Fruit fly (Drosophila melanogaster) whole organism, wandering third instar larva: Measurements from ENCODE around the gene CG15818.
A peak's percentile ranks its signal among the peaks of the same experiment; 100 is the strongest.

Experiments
- Abd-B ChIP-seq: fragments of >200 bp; optimal IDR thresholded peaks from 2 replicates; lab custom pipeline; 2017; ENCODE audit warnings: missing biosample characterization, missing genetic modification characterization
- CG32264 ChIP-seq: fragments of 200-800 bp; sonication (Bioruptor generic); optimal IDR thresholded peaks from 2 replicates; lab custom pipeline; 2016; ENCODE audit warnings: missing biosample characterization, missing genetic modification characterization
- CG9705 ChIP-seq: fragments of 200-800 bp; sonication (Bioruptor generic); optimal IDR thresholded peaks from 2 replicates; lab custom pipeline; 2018; ENCODE audit warnings: missing biosample characterization, mild to moderate bottlenecking, missing genetic modification characterization
- CrebA ChIP-seq: fragments of 200-800 bp; sonication (Bioruptor generic); optimal IDR thresholded peaks from 2 replicates; lab custom pipeline; 2016; ENCODE audit warnings: missing biosample characterization, mild to moderate bottlenecking, missing genetic modification characterization, borderline replicate concordance
- Dfd ChIP-seq: fragments of >200 bp; optimal IDR thresholded peaks from 2 replicates; lab custom pipeline; 2017; ENCODE audit warnings: missing biosample characterization, missing genetic modification characterization
- Dif ChIP-seq: fragments of 200-275, 200-300 bp; sonication (Bioruptor generic); optimal IDR thresholded peaks from 2 replicates; lab custom pipeline; 2018; ENCODE audit warnings: missing biosample characterization, missing genetic modification characterization; ENCODE audit not compliant: partially characterized antibody
- GATAd ChIP-seq: sonication (Bioruptor generic); optimal IDR thresholded peaks from 2 replicates; lab custom pipeline; 2016; ENCODE audit warnings: missing biosample characterization, missing genetic modification characterization
- HLH106 ChIP-seq: fragments of 200-800 bp; optimal IDR thresholded peaks from 3 replicates; lab custom pipeline; 2019; ENCODE audit warnings: missing biosample characterization, mild to moderate bottlenecking, missing genetic modification characterization, moderate library complexity
- Hnf4 ChIP-seq: fragments of 200-800 bp; sonication (Bioruptor generic); optimal IDR thresholded peaks from 2 replicates; lab custom pipeline; 2016; ENCODE audit warnings: missing biosample characterization, mild to moderate bottlenecking, missing genetic modification characterization
- Hr78 ChIP-seq: fragments of >200 bp; optimal IDR thresholded peaks from 2 replicates; lab custom pipeline; 2017; ENCODE audit warnings: missing biosample characterization, missing genetic modification characterization
- Hr83 ChIP-seq: fragments of 200-300 bp; sonication (Bioruptor generic); optimal IDR thresholded peaks from 2 replicates; lab custom pipeline; 2016; ENCODE audit warnings: missing biosample characterization, mild to moderate bottlenecking, missing genetic modification characterization, moderate library complexity; ENCODE audit not compliant: poor library complexity, severe bottlenecking
- Jra ChIP-seq: sonication (Bioruptor generic); optimal IDR thresholded peaks from 2 replicates; lab custom pipeline; 2016; ENCODE audit warnings: missing biosample characterization, missing genetic modification characterization
- Mio ChIP-seq: sonication (Bioruptor generic); optimal IDR thresholded peaks from 2 replicates; lab custom pipeline; 2016; ENCODE audit warnings: missing biosample characterization, missing genetic modification characterization
- Myc ChIP-seq: fragments of >200 bp; optimal IDR thresholded peaks from 2 replicates; lab custom pipeline; 2017
- N ChIP-seq: fragments of >200 bp; optimal IDR thresholded peaks from 2 replicates; lab custom pipeline; 2018; ENCODE audit warnings: missing biosample characterization, missing external identifiers, missing genetic modification characterization
- OdsH ChIP-seq: fragments of 200-800 bp; sonication (Bioruptor generic); optimal IDR thresholded peaks from 2 replicates; lab custom pipeline; 2016; ENCODE audit warnings: missing biosample characterization, mild to moderate bottlenecking, missing genetic modification characterization
- Rel ChIP-seq, 2 experiments: fragments of 200-800 bp; sonication (Bioruptor generic) in 1 of 2; optimal IDR thresholded peaks; 2 replicates in 1 of 2; 3 replicates in 1 of 2; lab custom pipeline; 2016 to 2019; ENCODE audit warnings: mild to moderate bottlenecking in 2 of 2, missing biosample characterization in 2 of 2, missing genetic modification characterization in 2 of 2, moderate library complexity in 1 of 2
- Sp1 ChIP-seq: fragments of 200-800 bp; sonication (Bioruptor generic); optimal IDR thresholded peaks from 3 replicates; lab custom pipeline; 2019; ENCODE audit warnings: missing biosample characterization, mild to moderate bottlenecking, missing genetic modification characterization, moderate library complexity
- Vsx2 ChIP-seq: fragments of 200-300, 225-300 bp; sonication (Bioruptor generic); optimal IDR thresholded peaks from 2 replicates; lab custom pipeline; 2018; ENCODE audit warnings: missing biosample characterization, missing genetic modification characterization; ENCODE audit not compliant: partially characterized antibody
- br ChIP-seq: fragments of 200-800 bp; sonication (Bioruptor generic); optimal IDR thresholded peaks from 2 replicates; lab custom pipeline; 2016; ENCODE audit warnings: missing biosample characterization, missing genetic modification characterization
- brk ChIP-seq: fragments of 200-800 bp; sonication (Bioruptor generic); optimal IDR thresholded peaks from 2 replicates; lab custom pipeline; 2016; ENCODE audit warnings: missing biosample characterization, mild to moderate bottlenecking, missing genetic modification characterization
- dl ChIP-seq, 2 experiments: fragments of 175-275, 200-275 bp in 1 of 2; fragments of 200-275 bp in 1 of 2; sonication (Bioruptor generic); optimal IDR thresholded peaks; lab custom pipeline; 2018; ENCODE audit warnings: mild to moderate bottlenecking in 2 of 2, missing biosample characterization in 2 of 2, missing genetic modification characterization in 2 of 2, moderate library complexity in 2 of 2; ENCODE audit not compliant: partially characterized antibody in 2 of 2, insufficient read depth in 1 of 2
- dmrt93B ChIP-seq: fragments of 200-800 bp; sonication (Bioruptor generic); optimal IDR thresholded peaks from 2 replicates; lab custom pipeline; 2018; ENCODE audit warnings: missing biosample characterization, mild to moderate bottlenecking, missing genetic modification characterization
- dsf ChIP-seq: sonication (Bioruptor generic); optimal IDR thresholded peaks from 2 replicates; lab custom pipeline; 2016; ENCODE audit warnings: missing biosample characterization, missing genetic modification characterization, borderline replicate concordance
- ey ChIP-seq: fragments of 200-800 bp; sonication (Bioruptor generic); optimal IDR thresholded peaks from 2 replicates; lab custom pipeline; 2016; ENCODE audit warnings: missing biosample characterization, missing genetic modification characterization
- foxo ChIP-seq, 2 experiments: fragments of 200-800 bp; sonication (Bioruptor generic); optimal IDR thresholded peaks; 2 replicates in 1 of 2; 3 replicates in 1 of 2; lab custom pipeline; 2016 to 2017; ENCODE audit warnings: missing biosample characterization in 2 of 2, missing genetic modification characterization in 2 of 2
- fru ChIP-seq: fragments of 200-800 bp; sonication (Bioruptor generic); optimal IDR thresholded peaks from 3 replicates; lab custom pipeline; 2016; ENCODE audit warnings: missing biosample characterization, mild to moderate bottlenecking, missing genetic modification characterization
- h ChIP-seq: fragments of 200-800 bp; sonication (Bioruptor generic); optimal IDR thresholded peaks from 3 replicates; lab custom pipeline; 2016; ENCODE audit warnings: missing biosample characterization, mild to moderate bottlenecking, missing genetic modification characterization
- jim ChIP-seq: fragments of 175-275, 200-325 bp; sonication (Bioruptor generic); optimal IDR thresholded peaks from 2 replicates; lab custom pipeline; 2016; ENCODE audit warnings: missing biosample characterization, mild to moderate bottlenecking, missing genetic modification characterization
- lola ChIP-seq: fragments of >200 bp; optimal IDR thresholded peaks from 2 replicates; lab custom pipeline; 2017; ENCODE audit warnings: missing biosample characterization, missing genetic modification characterization
- pan ChIP-seq: fragments of >200 bp; optimal IDR thresholded peaks from 2 replicates; lab custom pipeline; 2017
- psq ChIP-seq: fragments of 200-800 bp; sonication (Bioruptor generic); optimal IDR thresholded peaks from 3 replicates; lab custom pipeline; 2017; ENCODE audit warnings: missing biosample characterization, mild to moderate bottlenecking, missing genetic modification characterization, moderate library complexity
- rgr ChIP-seq: fragments of 200-800 bp; sonication (Bioruptor generic); optimal IDR thresholded peaks from 3 replicates; lab custom pipeline; 2016; ENCODE audit warnings: missing biosample characterization, mild to moderate bottlenecking, missing genetic modification characterization
- sage ChIP-seq: fragments of 200-800 bp; sonication (Bioruptor generic); optimal IDR thresholded peaks from 2 replicates; lab custom pipeline; 2016; ENCODE audit warnings: missing biosample characterization, mild to moderate bottlenecking, missing genetic modification characterization
- sv ChIP-seq: fragments of 200-800 bp; sonication (Bioruptor generic); optimal IDR thresholded peaks from 3 replicates; lab custom pipeline; 2016; ENCODE audit warnings: missing biosample characterization, missing genetic modification characterization
- tai ChIP-seq: sonication (Bioruptor generic); optimal IDR thresholded peaks from 2 replicates; lab custom pipeline; 2016; ENCODE audit warnings: missing biosample characterization, missing genetic modification characterization
- usp ChIP-seq: fragments of >200 bp; optimal IDR thresholded peaks from 2 replicates; lab custom pipeline; 2017; ENCODE audit warnings: missing biosample characterization, missing genetic modification characterization
- woc ChIP-seq: sonication (Bioruptor generic); optimal IDR thresholded peaks from 2 replicates; lab custom pipeline; 2016; ENCODE audit warnings: missing biosample characterization, mild to moderate bottlenecking, missing genetic modification characterization

Gene CG15818

dm6 chr2L:7424282-7424905, 13.7 kb downstream of the CG15818 start:
- TF ChIP-seq N (GFP tag; lab: Kevin White, UChicago) (peak; percentile 60), Hr78 (no peak), h (GFP tag; lab: Kevin White, UChicago) (peak; percentile 49), Hr83 (peak; percentile 29), Rel (GFP tag; optimal IDR thresholded peaks at IDR 0.05; lab: Kevin White, UChicago) (no peak), Rel (tag; optimal IDR thresholded peaks at IDR 0.05; lab: Kevin White, UChicago) (peak; percentile 75), ey (peak; percentile 31), pan (lab: Kevin White, UChicago) (no peak), dmrt93B (no peak), Myc (lab: Kevin White, UChicago) (peak; percentile 23), fru (GFP tag; lab: Kevin White, UChicago) (peak; percentile 5), dl (GFP tag; optimal IDR thresholded peaks at IDR 0.05; lab: Kevin White, UChicago; ENCODE audit: insufficient read depth in 1 of 2, partially characterized antibody in 2 of 2) (no peak), rgr (peak; percentile 25), foxo (GFP tag; optimal IDR thresholded peaks at IDR 0.05; lab: Kevin White, UChicago) (peak; percentile 21 to 64), CG32264 (GFP tag; lab: Kevin White, UChicago) (peak; percentile 8), tai (GFP tag; lab: Kevin White, UChicago) (peak; percentile 51), Hnf4 (GFP tag; lab: Kevin White, UChicago) (peak; percentile 46), sage (GFP tag; lab: Kevin White, UChicago) (peak; percentile 58), Jra (no peak), HLH106 (tag; lab: Kevin White, UChicago) (peak; percentile 4)
- TF ChIP-seq, all 38 proteins: peak for 14

dm6 chr2L:7424907-7425689, 14.4 kb downstream of the CG15818 start:
- TF ChIP-seq Vsx2 (GFP tag; lab: Kevin White, UChicago) = no peak
- peak; percentile 72 for TF ChIP-seq CrebA
- TF ChIP-seq foxo (GFP tag; optimal IDR thresholded peaks at IDR 0.05; lab: Kevin White, UChicago) = peak; percentile 53 to 92
- TF ChIP-seq fru (GFP tag; lab: Kevin White, UChicago) = peak; percentile 88
- TF ChIP-seq Hr78 = no peak
- peak; percentile 95 for TF ChIP-seq psq (GFP tag; lab: Kevin White, UChicago)
- TF ChIP-seq Jra = peak; percentile 76
- TF ChIP-seq OdsH (GFP tag; lab: Kevin White, UChicago) = peak; percentile 91
- no peak for TF ChIP-seq pan (lab: Kevin White, UChicago)
- TF ChIP-seq Mio (GFP tag; lab: Kevin White, UChicago) = peak; percentile 81
- peak; percentile 80 for TF ChIP-seq dsf
- peak; percentile 69 for TF ChIP-seq Hr83
- peak; percentile 2 for TF ChIP-seq GATAd
- peak; percentile 85 for TF ChIP-seq Hnf4 (GFP tag; lab: Kevin White, UChicago)
- peak; percentile 42 for TF ChIP-seq woc
- TF ChIP-seq ey = peak; percentile 93
- no peak for TF ChIP-seq N (GFP tag; lab: Kevin White, UChicago)
- peak; percentile 83 for TF ChIP-seq Sp1 (GFP tag; lab: Kevin White, UChicago)
- TF ChIP-seq HLH106 (tag; lab: Kevin White, UChicago) = peak; percentile 89
- TF ChIP-seq sv = peak; percentile 40
- peak; percentile 72 for TF ChIP-seq tai (GFP tag; lab: Kevin White, UChicago)
- no peak for TF ChIP-seq lola (GFP tag; lab: Kevin White, UChicago)
- TF ChIP-seq Rel (GFP tag; optimal IDR thresholded peaks at IDR 0.05; lab: Kevin White, UChicago) = no peak
- peak; percentile 10 for TF ChIP-seq Rel (tag; optimal IDR thresholded peaks at IDR 0.05; lab: Kevin White, UChicago)
- TF ChIP-seq Dfd (GFP tag; lab: Kevin White, UChicago) = no peak
- peak; percentile 82 for TF ChIP-seq brk (GFP tag; lab: Kevin White, UChicago)
- TF ChIP-seq Dif (GFP tag; lab: Kevin White, UChicago) = peak; percentile 73
- no peak for TF ChIP-seq usp (GFP tag; lab: Kevin White, UChicago)
- no peak for TF ChIP-seq Abd-B (GFP tag; lab: Kevin White, UChicago)
- peak; percentile 92 for TF ChIP-seq h (GFP tag; lab: Kevin White, UChicago)
- TF ChIP-seq dmrt93B = peak; percentile 78
- TF ChIP-seq rgr = peak; percentile 92
- no peak for TF ChIP-seq Myc (lab: Kevin White, UChicago)
- peak; percentile 25 to 72 for TF ChIP-seq dl (GFP tag; optimal IDR thresholded peaks at IDR 0.05; lab: Kevin White, UChicago; ENCODE audit: insufficient read depth in 1 of 2, partially characterized antibody in 2 of 2)
- TF ChIP-seq sage (GFP tag; lab: Kevin White, UChicago) = peak; percentile 27
- peak; percentile 93 for TF ChIP-seq br
- peak; percentile 76 for TF ChIP-seq CG32264 (GFP tag; lab: Kevin White, UChicago)
- peak; percentile 49 for TF ChIP-seq CG9705 (GFP tag; lab: Kevin White, UChicago)
- TF ChIP-seq jim (GFP tag; lab: Kevin White, UChicago) = no peak
- TF ChIP-seq, all 38 proteins: peak for 28
